Worm (Caenorhabditis elegans): ENCODE measurements around the gene F07B10.7.
"Not testable (repeated sequence)": the region's sequence is repeated elsewhere in the genome, so short reads cannot be mapped to it uniquely, and the experiment has no call there.

Gene F07B10.7

ce11 chrV:11299406-11299805, 38.9 kb upstream of the F07B10.7 start:
- TF ChIP-seq sea-1 (GFP tag; conservative IDR thresholded peaks at IDR 0.05), result no peak

ce11 chrV:11298632-11299031, 38.1 kb upstream of the F07B10.7 start, which contains the start of gene T03F7.5:
Gene T03F7.5 (minus strand): TSS chrV:11298732.
- no peak for TF ChIP-seq ceh-36 (tag; optimal IDR thresholded peaks at IDR 0.05)
- TF ChIP-seq ets-7 (tag; optimal IDR thresholded peaks at IDR 0.05), result no peak
- no peak for TF ChIP-seq tra-4 (tag; optimal IDR thresholded peaks at IDR 0.05)
- TF ChIP-seq aly-1 (tag; optimal IDR thresholded peaks at IDR 0.05), result no peak
- no peak for TF ChIP-seq sea-1 (GFP tag; conservative IDR thresholded peaks at IDR 0.05)
- no peak for TF ChIP-seq hnd-1 (tag; optimal IDR thresholded peaks at IDR 0.05)
- TF ChIP-seq F13C5.2 (tag; optimal IDR thresholded peaks at IDR 0.05), result no peak
- no peak for TF ChIP-seq tbx-37 (GFP tag; conservative IDR thresholded peaks at IDR 0.05)
- TF ChIP-seq scrt-1 (GFP tag; IDR thresholded peaks at IDR 0.05), result no peak
- TF ChIP-seq ceh-13 (GFP tag; optimal IDR thresholded peaks at IDR 0.05), result no peak
- no peak for TF ChIP-seq pes-1 (GFP tag; IDR thresholded peaks at IDR 0.05)
- no peak for TF ChIP-seq B0310.2 (tag; optimal IDR thresholded peaks at IDR 0.05)
- TF ChIP-seq hmbx-1 (tag; optimal IDR thresholded peaks at IDR 0.05), result no peak

ce11 chrV:11294393-11294792, 33.9 kb upstream of the F07B10.7 start, which contains the start of gene T03F7.6:
Gene T03F7.6 (plus strand): TSS chrV:11294693.
- TF ChIP-seq B0310.2 (tag; optimal IDR thresholded peaks at IDR 0.05) (no peak), aly-1 (tag; optimal IDR thresholded peaks at IDR 0.05) (no peak)

DNA sequence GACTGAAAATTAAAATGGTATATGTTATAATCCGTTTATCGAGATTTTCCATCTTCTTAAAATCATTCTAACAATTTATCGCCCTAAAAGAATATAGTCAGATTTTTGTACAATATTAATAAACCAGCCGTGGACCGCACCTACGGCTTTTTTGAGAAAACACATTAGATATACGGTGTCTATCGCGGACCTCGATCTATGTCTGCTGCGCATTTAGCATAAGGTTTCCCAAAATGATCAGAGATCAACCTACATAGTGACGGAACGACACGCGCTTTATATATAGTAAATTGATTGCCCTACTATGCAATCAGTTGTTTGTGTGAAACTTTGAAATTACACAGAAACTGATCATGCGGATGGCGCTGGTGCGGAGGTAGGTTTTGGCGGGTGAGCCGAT, 32.2 kb upstream of the F07B10.7 start:
- TF ChIP-seq F13C5.2 (tag; optimal IDR thresholded peaks at IDR 0.05) (no peak), hmg-4 (GFP tag; optimal IDR thresholded peaks at IDR 0.05) (no peak), ceh-13 (GFP tag; optimal IDR thresholded peaks at IDR 0.05) (no peak), tra-4 (tag; optimal IDR thresholded peaks at IDR 0.05) (no peak), tbx-37 (GFP tag; conservative IDR thresholded peaks at IDR 0.05) (no peak), ama-1 (optimal IDR thresholded peaks at IDR 0.05) (no peak), ceh-36 (tag; optimal IDR thresholded peaks at IDR 0.05) (no peak), flt-1 (GFP tag; IDR thresholded peaks at IDR 0.05) (no peak), aly-1 (tag; optimal IDR thresholded peaks at IDR 0.05) (no peak), hnd-1 (tag; optimal IDR thresholded peaks at IDR 0.05) (no peak), B0310.2 (tag; optimal IDR thresholded peaks at IDR 0.05) (no peak), hmbx-1 (tag; optimal IDR thresholded peaks at IDR 0.05) (no peak)

DNA sequence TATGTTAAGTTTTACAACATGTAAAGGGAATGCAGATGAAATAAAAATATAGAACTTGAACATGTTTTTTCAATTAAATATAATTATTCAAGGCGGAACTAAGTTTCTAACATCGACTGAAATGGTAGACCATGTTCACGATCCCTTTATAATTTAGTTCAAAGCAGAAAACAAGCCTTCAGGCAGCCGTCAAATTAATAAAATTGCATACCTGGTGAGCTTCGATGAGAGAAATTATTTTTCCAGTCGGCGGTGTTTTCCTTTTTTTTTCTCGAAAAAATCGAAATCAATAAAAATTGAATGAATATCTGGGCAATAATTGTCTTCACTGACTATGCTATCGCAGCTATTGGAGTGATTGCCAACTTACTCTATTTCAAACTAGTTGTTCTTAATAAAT, 30.4 kb upstream of the F07B10.7 start, which contains the start of gene C03E10.1:
TSS of gene C03E10.1 (plus strand) at position 301 of the 400 bp plus-strand sequence.
- TF ChIP-seq B0310.2 (tag; optimal IDR thresholded peaks at IDR 0.05), result no peak
- no peak for TF ChIP-seq tbx-11 (GFP tag; IDR thresholded peaks at IDR 0.05)
- TF ChIP-seq flt-1 (GFP tag; IDR thresholded peaks at IDR 0.05), result no peak
- TF ChIP-seq scrt-1 (GFP tag; IDR thresholded peaks at IDR 0.05), result no peak
- TF ChIP-seq ceh-36 (tag; optimal IDR thresholded peaks at IDR 0.05), result no peak
- no peak for TF ChIP-seq aly-1 (tag; optimal IDR thresholded peaks at IDR 0.05)
- no peak for TF ChIP-seq ama-1 (optimal IDR thresholded peaks at IDR 0.05)
- TF ChIP-seq ceh-13 (GFP tag; optimal IDR thresholded peaks at IDR 0.05), result no peak
- TF ChIP-seq F13C5.2 (tag; optimal IDR thresholded peaks at IDR 0.05), result no peak
- TF ChIP-seq sea-1 (GFP tag; conservative IDR thresholded peaks at IDR 0.05), result no peak
- TF ChIP-seq tbx-37 (GFP tag; conservative IDR thresholded peaks at IDR 0.05), result no peak

- not testable (repeated sequence) for TF ChIP-seq sea-1 (GFP tag; conservative IDR thresholded peaks at IDR 0.05); hmbx-1 (tag; optimal IDR thresholded peaks at IDR 0.05); tbx-37 (GFP tag; conservative IDR thresholded peaks at IDR 0.05)
Measured at ce11 chrV:11286114-11286513, 25.6 kb upstream of the F07B10.7 start, which contains the start of gene C03E10.3. Gene C03E10.3 (plus strand): TSS chrV:11286414.

ce11 chrV:11282272-11282671, 21.8 kb upstream of the F07B10.7 start, which contains the start of gene gly-20:
Gene gly-20 (plus strand): TSS chrV:11282572.
- TF ChIP-seq hmbx-1 (tag; optimal IDR thresholded peaks at IDR 0.05) (no peak), ets-7 (tag; optimal IDR thresholded peaks at IDR 0.05) (no peak), tra-4 (tag; optimal IDR thresholded peaks at IDR 0.05) (no peak), ama-1 (optimal IDR thresholded peaks at IDR 0.05) (no peak), B0310.2 (tag; optimal IDR thresholded peaks at IDR 0.05) (no peak), flt-1 (GFP tag; IDR thresholded peaks at IDR 0.05) (no peak), hmg-4 (GFP tag; optimal IDR thresholded peaks at IDR 0.05) (no peak), sea-1 (GFP tag; conservative IDR thresholded peaks at IDR 0.05) (no peak), scrt-1 (GFP tag; IDR thresholded peaks at IDR 0.05) (no peak), ceh-13 (GFP tag; optimal IDR thresholded peaks at IDR 0.05) (no peak), tbx-11 (GFP tag; IDR thresholded peaks at IDR 0.05) (no peak), F13C5.2 (tag; optimal IDR thresholded peaks at IDR 0.05) (no peak), hnd-1 (tag; optimal IDR thresholded peaks at IDR 0.05) (no peak), pes-1 (GFP tag; IDR thresholded peaks at IDR 0.05) (no peak)

ce11 chrV:11281414-11282209, 21.1 kb upstream of the F07B10.7 start:
- TF ChIP-seq B0310.2 (tag; optimal IDR thresholded peaks at IDR 0.05) (no peak), hmg-4 (GFP tag; optimal IDR thresholded peaks at IDR 0.05) (peak; percentile 52)
